Fruit fly (Drosophila melanogaster) ovary, adult (tissue): ENCODE data around the gene CG33647.

Source experiments
- CG17801 ChIP-seq: fragments of 200-800 bp; optimal IDR thresholded peaks from 2 replicates; lab custom pipeline; 2019; ENCODE audit warnings: missing biosample characterization, mild to moderate bottlenecking, missing genetic modification characterization, moderate library complexity; ENCODE audit not compliant: partially characterized antibody

CG33647 gene

DNA sequence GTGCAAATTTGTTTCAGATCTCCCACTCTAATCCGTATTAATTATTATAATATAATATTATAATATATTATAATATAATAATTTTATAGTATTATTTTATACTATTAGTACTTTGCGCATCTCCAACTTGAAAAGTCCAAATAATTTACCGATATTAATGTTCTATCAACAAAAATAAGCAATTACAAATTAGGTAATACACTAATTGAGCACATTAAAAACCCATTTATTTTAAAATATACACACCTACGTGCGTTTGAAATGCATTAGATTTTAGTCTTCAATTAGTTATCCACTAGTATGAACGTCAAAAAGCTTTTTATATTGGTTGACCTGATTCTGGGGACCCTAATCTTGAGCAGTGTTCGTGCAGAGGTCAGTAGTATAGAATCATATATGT, at the start of gene CG33647:
TSS of gene CG33647 (plus strand) at position 301 of the 400 bp plus-strand sequence.
- TF ChIP-seq CG17801 (GFP tag; lab: Kevin White, UChicago) = no peak

DNA sequence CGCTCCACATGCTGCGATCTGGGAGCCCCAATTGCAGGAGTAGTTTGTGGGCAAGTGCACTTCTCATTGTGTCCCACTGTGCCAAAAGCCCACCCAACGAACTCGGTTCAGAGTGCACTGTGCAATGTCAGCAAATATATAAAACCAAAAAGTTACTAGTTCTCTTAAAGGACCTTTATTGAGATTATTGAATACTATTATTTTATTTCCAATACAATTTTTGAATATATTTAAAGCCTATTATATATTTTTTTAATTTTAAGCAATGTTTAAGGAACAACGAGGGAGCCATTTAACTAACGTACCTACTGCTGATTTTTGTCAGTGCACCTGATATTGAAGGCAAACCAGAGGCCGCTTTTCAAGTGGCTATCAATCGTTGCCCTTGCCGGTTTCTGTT, 48.7 kb upstream of the CG33647 start:
- TF ChIP-seq CG17801 (GFP tag; lab: Kevin White, UChicago) = no peak

DNA sequence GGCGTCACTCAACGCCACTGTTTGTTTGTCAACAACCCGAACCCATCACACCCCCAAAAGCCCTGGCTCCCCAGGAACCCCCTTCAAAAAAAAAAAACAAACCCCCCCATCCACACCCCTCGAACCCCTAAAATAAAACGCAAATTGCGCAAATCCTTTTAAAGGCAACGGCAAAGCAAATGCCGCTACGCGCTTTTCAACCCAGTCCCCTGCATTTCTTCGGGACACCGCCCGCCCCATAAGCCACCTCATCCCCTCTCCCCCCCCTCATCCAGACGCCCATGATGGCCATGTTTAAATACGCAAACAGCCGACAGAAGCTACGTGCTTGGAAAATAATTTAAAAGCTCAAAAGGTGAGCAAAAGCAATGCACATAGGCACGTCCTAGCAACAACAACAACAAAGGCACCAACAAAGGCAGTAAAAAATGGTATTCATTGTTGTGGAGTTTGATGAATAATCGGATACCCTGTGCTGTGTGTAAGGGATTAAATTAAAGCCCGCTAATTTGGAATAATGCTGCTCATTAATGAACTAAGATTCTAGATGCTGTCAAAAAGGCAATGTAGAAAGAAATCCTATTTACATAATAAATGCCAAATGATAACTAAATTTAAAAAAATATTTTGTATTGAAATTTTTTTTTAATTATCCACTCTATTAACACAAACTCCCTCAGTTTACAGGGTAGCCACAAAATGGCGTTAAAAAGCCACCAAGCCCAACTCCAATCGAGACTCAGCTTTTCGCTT, 47.6 kb upstream of the CG33647 start:
- no peak for TF ChIP-seq CG17801 (GFP tag; lab: Kevin White, UChicago)

DNA sequence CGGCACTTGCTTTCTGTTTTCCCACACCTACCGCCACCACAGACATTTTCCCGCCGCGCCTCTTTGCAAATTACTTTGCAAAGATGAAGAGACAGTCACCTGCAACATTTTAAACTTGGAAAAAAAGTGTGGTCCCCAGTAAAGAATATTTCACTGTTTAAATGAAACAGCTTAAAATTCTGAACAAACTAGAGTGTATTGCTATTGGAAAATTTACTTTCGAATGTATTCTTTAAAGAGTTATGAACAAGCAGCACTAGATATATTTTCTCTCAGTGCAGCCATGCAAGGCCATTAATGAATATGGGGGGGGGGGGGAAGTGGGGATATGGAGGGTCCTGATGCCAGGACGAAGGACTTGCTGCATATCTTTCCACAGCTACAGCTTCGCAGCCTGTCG, 46.0 kb upstream of the CG33647 start:
- no peak for TF ChIP-seq CG17801 (GFP tag; lab: Kevin White, UChicago)

DNA sequence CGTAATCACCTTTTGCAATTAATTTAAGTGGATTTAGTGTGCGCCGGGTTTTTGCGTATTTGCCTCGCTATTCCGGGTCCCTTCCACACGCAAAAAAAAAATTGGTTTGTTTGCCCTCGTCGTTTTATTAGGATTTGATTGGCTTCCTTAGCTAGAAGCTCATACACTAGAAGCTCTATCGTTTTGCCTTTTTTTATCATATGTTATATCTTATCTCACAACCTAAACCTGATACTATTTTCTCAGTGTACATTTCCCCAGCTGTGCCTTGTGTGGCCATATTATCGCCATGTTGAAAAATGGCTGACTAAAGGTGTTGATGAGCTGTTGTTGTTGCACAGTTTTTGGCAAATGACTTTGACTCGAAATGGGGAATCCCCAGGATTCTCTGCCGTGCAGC, 45.4 kb upstream of the CG33647 start:
- no peak for TF ChIP-seq CG17801 (GFP tag; lab: Kevin White, UChicago)

DNA sequence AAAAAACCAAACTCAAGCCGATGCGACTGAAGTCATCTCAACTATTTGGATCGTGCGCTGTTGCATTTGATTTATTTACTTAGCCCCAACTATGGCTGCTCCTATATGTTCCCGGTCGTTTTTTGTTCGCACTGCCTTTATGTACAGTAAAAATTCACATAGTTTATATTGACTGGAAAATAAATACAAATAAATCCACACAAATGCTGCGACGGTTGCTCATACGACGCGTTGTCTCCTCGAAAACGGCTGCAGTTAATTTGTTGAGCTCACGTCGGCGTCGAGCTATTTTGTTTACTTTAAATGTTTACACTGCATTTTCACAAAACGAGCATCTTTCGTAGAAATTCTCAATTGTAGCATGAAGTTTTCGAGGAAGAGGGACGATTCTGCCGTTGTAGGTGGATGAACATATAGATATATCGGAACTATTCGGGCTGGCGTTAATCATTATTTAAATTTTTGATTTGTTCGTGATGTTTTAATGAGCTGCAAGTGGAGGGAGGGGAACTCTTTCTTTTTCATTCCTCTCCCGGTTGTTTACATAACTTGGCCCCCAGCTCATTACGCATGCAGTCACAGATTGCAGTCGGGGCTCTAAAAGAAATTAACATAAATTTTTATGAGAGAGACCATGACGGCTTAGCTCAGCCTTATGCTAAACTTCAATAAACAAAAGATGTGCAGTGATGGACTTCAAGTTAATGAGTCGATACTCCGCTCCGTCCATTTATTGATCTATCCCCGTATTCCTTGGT, 44.1 kb upstream of the CG33647 start:
- TF ChIP-seq CG17801 (GFP tag; lab: Kevin White, UChicago) = no peak

DNA sequence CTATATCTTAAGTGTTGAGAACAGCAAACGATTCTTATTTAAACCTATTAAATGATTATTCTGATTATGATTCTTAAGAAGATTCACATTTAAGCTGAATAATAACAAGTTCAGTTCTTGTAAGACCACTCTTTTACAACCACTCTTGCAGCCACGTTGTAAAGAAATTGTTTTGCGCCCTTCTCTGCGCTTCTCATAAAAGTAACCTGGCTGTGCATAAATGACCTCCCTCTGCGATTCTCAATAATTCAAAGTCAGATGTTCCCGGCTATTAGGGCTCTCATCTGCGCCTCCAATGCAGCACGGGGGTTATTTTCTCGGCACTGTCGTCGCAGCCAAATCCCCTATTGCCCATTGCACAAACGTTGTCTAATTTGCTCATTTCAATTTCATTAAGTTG, 43.0 kb upstream of the CG33647 start:
- no peak for TF ChIP-seq CG17801 (GFP tag; lab: Kevin White, UChicago)

DNA sequence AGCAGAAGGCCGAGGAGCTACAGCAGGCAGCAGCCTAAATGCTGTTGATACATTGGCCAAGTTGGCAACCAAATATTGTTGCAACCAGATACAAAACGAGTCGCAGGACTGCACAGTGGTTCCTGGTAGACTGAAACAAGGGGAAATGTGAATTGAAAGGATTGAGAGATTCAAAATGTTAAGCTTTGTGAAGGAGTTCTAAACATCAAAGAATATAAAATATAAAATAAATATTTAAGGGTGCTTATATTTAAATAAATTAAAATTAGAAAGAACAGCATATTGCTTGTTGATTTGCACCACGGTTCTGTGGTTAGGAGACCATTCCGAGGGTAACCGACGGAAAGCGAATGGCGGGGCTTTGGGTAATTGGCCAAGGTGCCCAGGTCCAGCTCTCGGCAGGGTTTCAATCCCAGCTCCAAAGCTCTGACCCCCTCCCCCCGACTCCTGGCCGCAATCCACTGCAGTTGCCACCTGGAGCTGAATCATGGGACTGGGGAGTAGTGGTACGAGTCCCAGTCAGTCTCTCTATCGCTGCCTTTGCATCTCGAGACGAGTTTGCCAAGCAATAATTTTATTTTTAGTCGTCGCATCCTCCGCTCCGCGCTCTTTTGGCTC, 42.0 kb upstream of the CG33647 start:
- TF ChIP-seq CG17801 (GFP tag; lab: Kevin White, UChicago) = no peak

DNA sequence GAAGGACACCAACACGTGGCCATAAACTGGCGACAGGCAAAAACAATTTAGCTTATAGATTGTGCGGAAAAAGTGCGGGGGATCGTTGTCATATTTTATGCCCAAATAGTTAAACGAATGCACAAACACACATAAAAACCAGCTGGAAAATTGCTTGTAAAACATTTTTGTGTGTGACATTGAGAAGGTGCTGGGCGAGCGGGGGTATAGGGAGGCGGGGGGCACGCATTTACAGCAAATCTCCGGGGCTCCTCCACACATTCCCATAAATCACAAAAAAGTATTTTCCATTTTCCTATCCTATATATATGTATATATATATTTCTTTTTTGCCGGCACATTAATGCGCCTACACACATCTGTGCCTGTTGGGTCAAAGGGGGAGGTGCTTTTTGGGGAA, 40.0 kb upstream of the CG33647 start:
- no peak for TF ChIP-seq CG17801 (GFP tag; lab: Kevin White, UChicago)

DNA sequence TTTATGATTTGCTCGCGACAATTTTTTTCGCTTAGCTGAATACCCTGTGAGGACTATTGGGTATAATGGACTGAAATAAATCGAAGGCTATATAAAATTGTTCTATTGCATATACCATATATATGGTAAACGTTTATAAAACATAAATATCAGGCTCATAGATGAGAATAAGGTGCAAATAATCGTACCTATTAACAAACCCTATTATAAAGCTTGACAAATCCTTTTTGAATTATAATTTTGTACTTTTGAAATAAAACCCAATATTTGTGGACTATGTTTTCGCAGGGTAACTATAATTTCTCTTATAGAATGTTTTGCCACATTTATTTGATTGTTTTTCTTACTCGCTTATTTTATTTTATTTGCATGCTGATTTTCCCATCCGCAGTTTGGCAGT, 39.5 kb upstream of the CG33647 start:
- TF ChIP-seq CG17801 (GFP tag; lab: Kevin White, UChicago) = no peak

DNA sequence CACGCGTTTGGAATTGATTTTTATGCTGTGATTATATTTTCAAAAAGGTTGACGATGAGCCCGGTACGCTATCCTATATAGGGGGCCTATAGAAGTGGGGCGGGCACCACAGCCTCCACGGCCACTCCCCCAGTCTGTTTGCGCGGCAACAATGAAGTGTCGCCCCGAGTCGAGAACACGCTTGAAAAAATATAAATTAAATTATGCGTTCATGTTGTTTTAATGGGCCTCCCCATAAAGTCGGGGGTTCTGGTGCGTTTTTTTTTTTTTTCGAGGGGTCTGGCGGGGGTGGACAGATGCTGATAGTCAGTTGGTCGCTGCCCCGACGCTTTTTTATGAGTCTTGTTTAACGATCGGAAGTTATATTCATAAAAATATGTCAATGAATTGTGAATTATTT, 38.8 kb upstream of the CG33647 start:
- TF ChIP-seq CG17801 (GFP tag; lab: Kevin White, UChicago) = no peak

DNA sequence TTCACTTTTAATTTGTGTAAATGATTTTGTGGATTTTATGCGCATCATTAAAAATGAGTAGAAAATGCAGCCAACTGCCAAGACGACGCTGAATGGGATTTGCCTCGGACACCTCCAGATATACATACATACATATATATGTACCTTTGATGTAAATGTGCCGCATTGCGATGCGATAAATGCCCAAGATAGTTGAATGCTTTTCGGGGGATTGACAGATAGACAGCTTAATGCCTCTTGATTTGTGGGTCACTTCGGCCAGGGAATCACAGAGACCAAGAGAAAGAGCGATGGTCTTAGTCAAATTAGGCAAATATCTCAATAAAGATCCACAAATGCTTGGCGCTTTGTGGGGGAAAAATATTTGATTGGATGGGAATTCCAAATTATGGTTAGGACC, 37.4 kb upstream of the CG33647 start:
- TF ChIP-seq CG17801 (GFP tag; lab: Kevin White, UChicago) = no peak

DNA sequence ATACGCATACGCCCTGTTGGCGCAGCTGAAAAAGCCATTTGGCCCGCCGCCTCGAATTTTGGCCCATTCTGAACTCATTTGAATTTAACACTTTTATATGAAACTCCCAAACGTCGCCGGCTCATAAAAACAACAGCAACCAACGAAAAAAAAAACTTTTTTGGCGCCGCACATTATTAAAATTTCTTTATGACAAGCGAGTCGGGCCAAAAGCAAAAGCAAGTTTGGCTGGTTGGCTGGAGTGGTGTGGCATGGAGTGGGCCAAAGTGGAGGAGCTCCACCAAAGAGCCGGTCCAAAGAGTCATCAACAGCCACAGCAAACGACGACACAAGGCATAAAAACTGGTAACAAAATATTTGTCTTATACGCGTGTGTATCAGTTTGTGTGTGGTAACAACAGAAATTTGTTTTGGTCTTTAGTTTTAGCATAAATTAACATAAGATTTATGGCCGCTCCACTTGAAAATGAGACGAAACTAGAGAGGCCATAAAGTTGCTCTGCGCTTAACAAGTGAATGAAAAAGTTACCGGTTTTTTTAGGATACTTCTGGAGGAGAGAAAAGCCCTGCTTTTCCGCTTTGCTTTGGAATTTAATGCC, 36.4 kb upstream of the CG33647 start:
- TF ChIP-seq CG17801 (GFP tag; lab: Kevin White, UChicago) = no peak

DNA sequence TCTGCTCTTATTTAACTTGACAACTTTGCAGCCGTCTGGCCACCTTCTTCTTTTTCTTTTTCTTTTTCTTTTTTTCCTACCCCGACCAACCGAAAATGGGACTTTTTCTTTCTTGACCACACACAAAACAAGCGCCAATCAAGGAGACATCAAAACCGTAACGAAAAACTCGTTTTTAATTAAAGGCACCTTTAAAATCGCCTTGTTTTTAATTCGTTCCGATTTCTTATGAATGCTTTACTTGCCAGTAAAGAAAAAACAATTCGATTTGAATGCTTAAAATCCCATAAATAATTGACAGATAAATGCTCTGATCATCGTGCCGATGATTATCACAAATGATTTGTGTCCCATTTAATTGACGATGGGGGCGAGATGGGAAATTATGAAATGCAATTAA, 35.8 kb upstream of the CG33647 start:
- TF ChIP-seq CG17801 (GFP tag; lab: Kevin White, UChicago) = no peak

DNA sequence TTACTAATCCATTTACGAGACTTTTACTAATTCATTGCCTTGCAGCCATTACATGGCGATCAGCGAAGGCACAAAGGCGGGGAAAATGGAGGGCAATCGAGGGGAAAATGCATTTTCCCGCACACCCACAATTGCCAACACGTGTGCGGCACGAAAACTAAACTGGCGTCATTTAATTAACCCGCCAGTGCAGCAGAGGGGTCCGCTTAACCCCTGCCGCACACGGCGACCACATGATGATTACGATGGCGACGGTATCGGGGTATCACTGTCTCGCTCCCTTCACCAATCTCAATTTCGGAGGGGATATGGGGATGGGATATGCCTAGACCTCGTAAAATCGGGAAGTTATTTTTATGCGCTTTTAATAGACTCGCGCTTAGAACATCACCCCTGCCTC, 34.0 kb upstream of the CG33647 start:
- no peak for TF ChIP-seq CG17801 (GFP tag; lab: Kevin White, UChicago)
